Fruit fly (Drosophila melanogaster) whole organism, embryonic: ENCODE data around the gene FASN2.

Experiments used
- Abd-B ChIP-seq: fragments of 200-800 bp; sonication (Bioruptor generic); optimal IDR thresholded peaks from 2 replicates; lab custom pipeline; 2018; ENCODE audit warnings: missing biosample characterization, mild to moderate bottlenecking, missing genetic modification characterization, moderate library complexity
- Blimp-1 ChIP-seq: fragments of 200-800 bp; sonication (Bioruptor generic); optimal IDR thresholded peaks from 3 replicates; lab custom pipeline; 2018; ENCODE audit warnings: missing biosample characterization, missing genetic modification characterization, mild to moderate bottlenecking, moderate library complexity, missing genetic modification reagents
- Bteb2 ChIP-seq: fragments of 200-800 bp; sonication (Bioruptor generic); optimal IDR thresholded peaks from 2 replicates; lab custom pipeline; 2016; ENCODE audit warnings: missing biosample characterization, missing genetic modification characterization
- CG14050 ChIP-seq: fragments of 200-800 bp; sonication (Bioruptor generic); IDR thresholded peaks from 3 replicates; pipeline ENCODE4 v1.3.6; 2022; ENCODE audit warnings: missing biosample characterization, missing genetic modification characterization
- CG1647 ChIP-seq: fragments of 200-800 bp; sonication (Bioruptor generic); optimal IDR thresholded peaks from 3 replicates; lab custom pipeline; 2016; ENCODE audit warnings: missing biosample characterization, missing genetic modification characterization
- CG16813 ChIP-seq: fragments of 200-800 bp; sonication (Bioruptor generic); IDR thresholded peaks from 3 replicates; pipeline ENCODE4 v1.3.6; 2022; ENCODE audit warnings: missing biosample characterization, missing genetic modification characterization; ENCODE audit not compliant: partially characterized antibody
- CG17802 ChIP-seq: fragments of 200-800 bp; sonication (Bioruptor generic); optimal IDR thresholded peaks from 2 replicates; lab custom pipeline; 2018; ENCODE audit warnings: missing biosample characterization, mild to moderate bottlenecking, missing genetic modification characterization, moderate library complexity
- CG2116 ChIP-seq: fragments of 200-800 bp; sonication (Bioruptor generic); optimal IDR thresholded peaks from 3 replicates; lab custom pipeline; 2018; ENCODE audit warnings: missing biosample characterization, mild to moderate bottlenecking, missing genetic modification characterization
- CG2712 ChIP-seq: fragments of 200-800 bp; optimal IDR thresholded peaks from 3 replicates; lab custom pipeline; 2019; ENCODE audit warnings: missing biosample characterization, mild to moderate bottlenecking, missing genetic modification characterization, moderate library complexity
- CG33213 ChIP-seq: fragments of 200-800 bp; sonication (Bioruptor generic); optimal IDR thresholded peaks from 3 replicates; lab custom pipeline; 2016; ENCODE audit warnings: missing biosample characterization, missing genetic modification characterization
- CG34422 ChIP-seq: fragments of 200-800 bp; sonication (Bioruptor generic); IDR thresholded peaks from 3 replicates; pipeline ENCODE4 v1.3.6; 2022; ENCODE audit warnings: missing biosample characterization, missing genetic modification characterization
- CG5953 ChIP-seq: fragments of 200-800 bp; sonication (Bioruptor generic); IDR thresholded peaks from 2 replicates; pipeline ENCODE4 v1.3.6; 2022; ENCODE audit warnings: missing biosample characterization, missing genetic modification characterization
- CG6689 ChIP-seq: fragments of 200-800 bp; sonication (Bioruptor generic); IDR thresholded peaks from 2 replicates; pipeline ENCODE4 v1.3.6; 2022; ENCODE audit warnings: missing biosample characterization, missing genetic modification characterization
- CG9437 ChIP-seq: fragments of 200-800 bp; sonication (Bioruptor generic); optimal IDR thresholded peaks from 2 replicates; lab custom pipeline; 2018; ENCODE audit warnings: missing biosample characterization, mild to moderate bottlenecking, missing genetic modification characterization
- CG9876 ChIP-seq: fragments of 200-800 bp; sonication (Bioruptor generic); optimal IDR thresholded peaks from 2 replicates; lab custom pipeline; 2016; ENCODE audit warnings: missing biosample characterization, missing genetic modification characterization
- D19A ChIP-seq: fragments of 200-800 bp; optimal IDR thresholded peaks from 3 replicates; lab custom pipeline; 2019; ENCODE audit warnings: missing biosample characterization, mild to moderate bottlenecking, missing genetic modification characterization, moderate library complexity
- Dbx ChIP-seq: fragments of 200-800 bp; sonication (Bioruptor generic); IDR thresholded peaks from 3 replicates; pipeline ENCODE4 v1.3.6; 2022; ENCODE audit warnings: missing biosample characterization, missing genetic modification characterization
- Dip3 ChIP-seq: fragments of 200-800 bp; sonication (Bioruptor generic); optimal IDR thresholded peaks from 3 replicates; lab custom pipeline; 2016; ENCODE audit warnings: missing biosample characterization, missing genetic modification characterization
- Dp ChIP-seq: fragments of 200-800 bp; sonication (Bioruptor generic); optimal IDR thresholded peaks from 2 replicates; lab custom pipeline; 2018; ENCODE audit warnings: missing biosample characterization, mild to moderate bottlenecking, missing genetic modification characterization, moderate library complexity
- E2f2 ChIP-seq: fragments of 200-800 bp; sonication (Bioruptor generic); IDR thresholded peaks from 2 replicates; pipeline ENCODE4 v1.3.6; 2022; ENCODE audit warnings: missing biosample characterization, missing genetic modification characterization
- Eip74EF ChIP-seq, 2 experiments: fragments of 200-800 bp in 1 of 2; fragments of >200 bp in 1 of 2; sonication (Bioruptor generic) in 1 of 2; optimal IDR thresholded peaks; 2 replicates each; lab custom pipeline; 2017 to 2019; ENCODE audit warnings: missing biosample characterization in 2 of 2, missing genetic modification characterization in 2 of 2, mild to moderate bottlenecking in 1 of 2, moderate library complexity in 1 of 2
- HLH4C ChIP-seq: fragments of 200-800 bp; sonication (Bioruptor generic); IDR thresholded peaks from 3 replicates; pipeline ENCODE4 v1.3.6; 2022; ENCODE audit warnings: missing biosample characterization, missing genetic modification characterization; ENCODE audit not compliant: partially characterized antibody
- HLH54F ChIP-seq: fragments of 200-800 bp; sonication (Bioruptor generic); optimal IDR thresholded peaks from 3 replicates; lab custom pipeline; 2016; ENCODE audit warnings: missing biosample characterization, missing genetic modification characterization
- Med ChIP-seq: fragments of 200-800 bp; sonication (Bioruptor generic); peaks from one replicate; lab custom pipeline; 2016; ENCODE audit warnings: missing biosample characterization, missing genetic modification characterization, mild to moderate bottlenecking, inconsistent platforms, moderate library complexity
- NC2β ChIP-seq: fragments of 200-800 bp; sonication (Bioruptor generic); optimal IDR thresholded peaks from 2 replicates; lab custom pipeline; 2016; ENCODE audit warnings: missing biosample characterization, missing genetic modification characterization
- Nf-YC ChIP-seq: fragments of 200-800 bp; optimal IDR thresholded peaks from 3 replicates; lab custom pipeline; 2019; ENCODE audit warnings: missing biosample characterization, mild to moderate bottlenecking, missing genetic modification characterization, moderate library complexity
- Oli ChIP-seq: fragments of 200-800 bp; sonication (Bioruptor generic); optimal IDR thresholded peaks from 2 replicates; lab custom pipeline; 2018; ENCODE audit warnings: missing biosample characterization, mild to moderate bottlenecking, missing genetic modification characterization, moderate library complexity
- Six4 ChIP-seq: fragments of 200-800 bp; sonication (Bioruptor generic); optimal IDR thresholded peaks from 2 replicates; lab custom pipeline; 2016; ENCODE audit warnings: missing biosample characterization, missing genetic modification characterization
- Sry-β ChIP-seq: fragments of 200-800 bp; sonication (Bioruptor generic); optimal IDR thresholded peaks from 2 replicates; lab custom pipeline; 2018; ENCODE audit warnings: missing biosample characterization, mild to moderate bottlenecking, missing genetic modification characterization, moderate library complexity
- Taf1 ChIP-seq: fragments of 200-800 bp; sonication (Bioruptor generic); IDR thresholded peaks from 2 replicates; pipeline ENCODE4 v1.3.6; 2022; ENCODE audit warnings: missing biosample characterization, missing genetic modification characterization
- aop ChIP-seq: fragments of 200-800 bp; sonication (Bioruptor generic); IDR thresholded peaks from 2 replicates; pipeline ENCODE4 v1.3.6; 2022; ENCODE audit warnings: missing biosample characterization, missing genetic modification characterization
- ash1 ChIP-seq: fragments of 200-800 bp; sonication (Bioruptor generic); optimal IDR thresholded peaks from 2 replicates; lab custom pipeline; 2018; ENCODE audit warnings: missing biosample characterization, mild to moderate bottlenecking, missing genetic modification characterization
- chif ChIP-seq, 2 experiments: fragments of 200-800 bp; sonication (Bioruptor generic); optimal IDR thresholded peaks; 3 replicates each; lab custom pipeline; 2016; ENCODE audit warnings: missing biosample characterization in 2 of 2, missing genetic modification characterization in 2 of 2
- ci ChIP-seq: fragments of 200-800 bp; sonication (Bioruptor generic); IDR thresholded peaks from 3 replicates; pipeline ENCODE4 v1.3.6; 2022; ENCODE audit warnings: missing biosample characterization, missing genetic modification characterization
- ems ChIP-seq: fragments of 200-800 bp; sonication (Bioruptor generic); optimal IDR thresholded peaks from 3 replicates; lab custom pipeline; 2016; ENCODE audit warnings: missing biosample characterization, missing genetic modification characterization
- fd3F ChIP-seq: fragments of 200-800 bp; sonication (Bioruptor generic); optimal IDR thresholded peaks from 2 replicates; lab custom pipeline; 2018; ENCODE audit warnings: missing biosample characterization, mild to moderate bottlenecking, missing genetic modification characterization, moderate library complexity
- fu2 ChIP-seq: fragments of 200-800 bp; sonication (Bioruptor generic); optimal IDR thresholded peaks from 2 replicates; lab custom pipeline; 2016; ENCODE audit warnings: missing biosample characterization, missing genetic modification characterization
- hb ChIP-seq: fragments of 200-800 bp; sonication (Bioruptor generic); IDR thresholded peaks from 3 replicates; pipeline ENCODE4 v1.3.6; 2022; ENCODE audit warnings: missing biosample characterization, missing genetic modification characterization; ENCODE audit not compliant: partially characterized antibody
- ken ChIP-seq: fragments of 200-800 bp; sonication (Bioruptor generic); IDR thresholded peaks from 3 replicates; pipeline ENCODE4 v1.3.6; 2022; ENCODE audit warnings: missing biosample characterization, missing genetic modification characterization
- lab ChIP-seq: fragments of 200-800 bp; sonication (Bioruptor generic); optimal IDR thresholded peaks from 3 replicates; lab custom pipeline; 2017; ENCODE audit warnings: missing biosample characterization, missing genetic modification characterization, mild to moderate bottlenecking, moderate library complexity, missing genetic modification reagents
- pb ChIP-seq: fragments of 200-800 bp; sonication (Bioruptor generic); optimal IDR thresholded peaks from 3 replicates; lab custom pipeline; 2016; ENCODE audit warnings: missing biosample characterization, missing genetic modification characterization
- peb ChIP-seq: fragments of 200-800 bp; sonication (Bioruptor generic); IDR thresholded peaks from 2 replicates; pipeline ENCODE4 v1.3.6; 2022; ENCODE audit warnings: missing biosample characterization, missing genetic modification characterization
- repo ChIP-seq: fragments of 200-800 bp; sonication (Bioruptor generic); optimal IDR thresholded peaks from 2 replicates; lab custom pipeline; 2016; ENCODE audit warnings: missing biosample characterization, missing genetic modification characterization
- row ChIP-seq: fragments of 200-800 bp; sonication (Bioruptor generic); IDR thresholded peaks from 3 replicates; pipeline ENCODE4 v1.3.6; 2022; ENCODE audit warnings: missing biosample characterization, missing genetic modification characterization
- sd ChIP-seq: fragments of 200-800 bp; sonication (Bioruptor generic); optimal IDR thresholded peaks from 3 replicates; lab custom pipeline; 2018; ENCODE audit warnings: missing biosample characterization, mild to moderate bottlenecking, missing genetic modification characterization, moderate library complexity
- sisA ChIP-seq: fragments of 200-800 bp; sonication (Bioruptor generic); IDR thresholded peaks from 2 replicates; pipeline ENCODE4 v1.3.6; 2022; ENCODE audit warnings: missing biosample characterization, missing genetic modification characterization
- tin ChIP-seq: fragments of 200-800 bp; sonication (Bioruptor generic); optimal IDR thresholded peaks from 3 replicates; lab custom pipeline; 2016; ENCODE audit warnings: missing biosample characterization, missing genetic modification characterization
- tio ChIP-seq: fragments of 200-800 bp; sonication (Bioruptor generic); optimal IDR thresholded peaks from 2 replicates; lab custom pipeline; 2017; ENCODE audit warnings: missing biosample characterization, missing genetic modification characterization, inconsistent platforms
- trh ChIP-seq: fragments of 200-800 bp; sonication (Bioruptor generic); optimal IDR thresholded peaks from 2 replicates; lab custom pipeline; 2016; ENCODE audit warnings: missing biosample characterization, missing genetic modification characterization
- vvl ChIP-seq: fragments of 200-800 bp; sonication (Bioruptor generic); IDR thresholded peaks from 2 replicates; pipeline ENCODE4 v1.3.6; 2022; ENCODE audit warnings: missing biosample characterization, missing genetic modification characterization

FASN2 gene

dm6 chr2L:3004601-3005000 is 39.1 kb upstream of the FASN2 start (continued):
- TF ChIP-seq CG2712 (peak; percentile 1), vvl (no peak), CG14050 (GFP tag; lab: Robert Waterston, UW) (no peak), Blimp-1 (no peak), Med (GFP tag; lab: Kevin White, UChicago) (peak; percentile 77), Dip3 (no peak), sd (tag; lab: Kevin White, UChicago) (peak; percentile 52), Nf-YC (tag; lab: Kevin White, UChicago) (no peak), CG5953 (GFP tag; lab: Robert Waterston, UW) (no peak), NC2β (GFP tag; lab: Kevin White, UChicago) (no peak), Dp (GFP tag; lab: Kevin White, UChicago) (no peak), CG6689 (GFP tag; lab: Robert Waterston, UW) (no peak), CG33213 (GFP tag; lab: Kevin White, UChicago) (no peak), E2f2 (GFP tag; lab: Robert Waterston, UW) (no peak), CG2116 (GFP tag; lab: Kevin White, UChicago) (no peak), CG17802 (tag; lab: Kevin White, UChicago) (no peak), CG9876 (GFP tag; lab: Kevin White, UChicago) (no peak), ci (GFP tag; lab: Robert Waterston, UW) (no peak), Sry-β (GFP tag; lab: Kevin White, UChicago) (no peak), CG16813 (no peak), fd3F (GFP tag; lab: Kevin White, UChicago) (no peak), Dbx (GFP tag; lab: Robert Waterston, UW) (no peak), trh (GFP tag; lab: Kevin White, UChicago) (no peak), ash1 (GFP tag; lab: Kevin White, UChicago) (no peak), HLH4C (GFP tag; lab: Robert Waterston, UW) (no peak), CG9437 (GFP tag; lab: Kevin White, UChicago) (no peak), fu2 (GFP tag; lab: Kevin White, UChicago) (no peak), aop (GFP tag; lab: Robert Waterston, UW) (no peak), repo (GFP tag; lab: Kevin White, UChicago) (no peak), lab (GFP tag; lab: Kevin White, UChicago) (no peak), tin (GFP tag; lab: Kevin White, UChicago) (no peak), Abd-B (no peak), ems (no peak), Six4 (GFP tag; lab: Kevin White, UChicago) (no peak), Taf1 (GFP tag; lab: Robert Waterston, UW) (no peak), sisA (GFP tag; lab: Robert Waterston, UW) (no peak), D19A (tag; lab: Kevin White, UChicago) (no peak), chif (GFP tag; optimal IDR thresholded peaks at IDR 0.05; lab: Kevin White, UChicago) (no peak), pb (GFP tag; lab: Kevin White, UChicago) (no peak), row (GFP tag; lab: Robert Waterston, UW) (peak; percentile 20; the same call in 1 of the 3 replicates), hb (GFP tag; lab: Robert Waterston, UW) (no peak), Oli (tag; lab: Kevin White, UChicago) (no peak), Eip74EF (GFP tag; optimal IDR thresholded peaks at IDR 0.05; lab: Kevin White, UChicago) (no peak), ken (GFP tag; lab: Robert Waterston, UW) (0 out of 3 replicates have a peak, but pooled peaks have one; percentile 29), peb (no peak), CG1647 (GFP tag; lab: Kevin White, UChicago) (no peak), Bteb2 (GFP tag; lab: Kevin White, UChicago) (no peak), HLH54F (GFP tag; lab: Kevin White, UChicago) (no peak), tio (GFP tag; lab: Kevin White, UChicago) (no peak), CG34422 (GFP tag; lab: Robert Waterston, UW) (0 out of 3 replicates have a peak, but pooled peaks have one; percentile 20)
